Worm (Caenorhabditis elegans) whole organism, L4 larva: Measurements from ENCODE around the gene ard-1.

Source experiments
- F10B5.3 ChIP-seq: sonication (generic microtip); optimal IDR thresholded peaks from 2 replicates; lab custom pipeline; 2016; ENCODE audit warnings: mild to moderate bottlenecking, missing genetic modification characterization, missing compliant biosample characterization
- F26F4.8 ChIP-seq: fragments of 200-800 bp; sonication (Bioruptor generic); conservative IDR thresholded peaks from 2 replicates; pipeline ENCODE4 v1.3.6; 2022; ENCODE audit warnings: missing genetic modification characterization, missing compliant biosample characterization
- F44E2.7 ChIP-seq: fragments of 200-800 bp; sonication (Bioruptor generic); IDR thresholded peaks from 2 replicates; pipeline ENCODE4 v2.1.2; 2022; ENCODE audit warnings: missing genetic modification characterization, missing compliant biosample characterization
- F49E8.2 ChIP-seq: sonication (generic microtip); optimal IDR thresholded peaks from 2 replicates; lab custom pipeline; 2016; ENCODE audit warnings: missing compliant biosample characterization, mild to moderate bottlenecking, missing genetic modification characterization, borderline replicate concordance
- R02D3.7 ChIP-seq: fragments of 150-350 bp; sonication (generic microtip); optimal IDR thresholded peaks from 3 replicates; lab custom pipeline; 2014; ENCODE audit warnings: missing biosample characterization, missing genetic modification characterization
- T20F7.1 ChIP-seq: fragments of 200-800 bp; sonication (Bioruptor generic); optimal IDR thresholded peaks from 2 replicates; lab custom pipeline; 2018; ENCODE audit warnings: mild to moderate bottlenecking, missing genetic modification characterization, missing compliant biosample characterization
- Y105C5A.15 ChIP-seq: fragments of 200-800 bp; sonication (Bioruptor generic); IDR thresholded peaks from 2 replicates; pipeline ENCODE4 v1.3.6; 2022; ENCODE audit warnings: missing genetic modification characterization, missing compliant biosample characterization
- Y48G9A.11 ChIP-seq: fragments of 200-800 bp; sonication (Bioruptor generic); IDR thresholded peaks from 2 replicates; pipeline ENCODE4 v1.3.6; 2022; ENCODE audit warnings: missing genetic modification reagents, missing genetic modification characterization, missing compliant biosample characterization
- Y5F2A.4 ChIP-seq: fragments of 200-800 bp; sonication (Bioruptor generic); optimal IDR thresholded peaks from 2 replicates; lab custom pipeline; 2018; ENCODE audit warnings: mild to moderate bottlenecking, missing genetic modification characterization, missing compliant biosample characterization
- aly-2 ChIP-seq: sonication (generic microtip); optimal IDR thresholded peaks from 2 replicates; lab custom pipeline; 2018; ENCODE audit warnings: missing biosample characterization, missing genetic modification characterization
- arid-1 ChIP-seq: fragments of 200-800 bp; sonication (Bioruptor generic); conservative IDR thresholded peaks from 2 replicates; pipeline ENCODE4 v1.3.6; 2022; ENCODE audit warnings: missing genetic modification reagents, missing genetic modification characterization, missing compliant biosample characterization
- attf-4 ChIP-seq: sonication (generic microtip); optimal IDR thresholded peaks from 3 replicates; lab custom pipeline; 2017; ENCODE audit warnings: missing biosample characterization, missing genetic modification characterization
- ceh-44 ChIP-seq: fragments of 200-800 bp; sonication (Bioruptor generic); IDR thresholded peaks from 2 replicates; pipeline ENCODE4 v1.3.6; 2022; ENCODE audit warnings: missing genetic modification reagents, missing genetic modification characterization, missing compliant biosample characterization
- ceh-82 ChIP-seq: sonication (generic microtip); optimal IDR thresholded peaks from 2 replicates; lab custom pipeline; 2017; ENCODE audit warnings: missing biosample characterization, missing genetic modification characterization
- ces-1 ChIP-seq: fragments of 150-350 bp; sonication (generic microtip); optimal IDR thresholded peaks from 4 replicates; lab custom pipeline; 2014; ENCODE audit warnings: missing biosample characterization, missing genetic modification reagents, missing genetic modification characterization
- cey-2 ChIP-seq: sonication (generic microtip); optimal IDR thresholded peaks from 3 replicates; lab custom pipeline; 2017; ENCODE audit warnings: missing genetic modification characterization, mild to moderate bottlenecking, missing compliant biosample characterization, antibody characterized with exemption, borderline replicate concordance; ENCODE audit not compliant: insufficient read depth
- ctbp-1 ChIP-seq: fragments of 200-800 bp; sonication (Bioruptor generic); IDR thresholded peaks from 2 replicates; pipeline ENCODE4 v1.3.6; 2022; ENCODE audit warnings: missing genetic modification reagents, missing genetic modification characterization, missing compliant biosample characterization
- daf-16 ChIP-seq, 3 experiments: sonication (generic microtip); optimal IDR thresholded peaks; 2 replicates each; lab custom pipeline; 2016 to 2017; ENCODE audit warnings: missing genetic modification characterization in 3 of 3, missing genetic modification reagents in 3 of 3, mild to moderate bottlenecking in 2 of 3, missing compliant biosample characterization in 2 of 3, missing biosample characterization in 1 of 3, moderate library complexity in 1 of 3
- dmd-9 ChIP-seq: fragments of 200-800 bp; sonication (Bioruptor generic); IDR thresholded peaks from 2 replicates; pipeline ENCODE4 v1.3.6; 2022; ENCODE audit warnings: missing genetic modification reagents, missing genetic modification characterization, missing compliant biosample characterization
- duxl-1 ChIP-seq: sonication (generic microtip); optimal IDR thresholded peaks from 2 replicates; lab custom pipeline; 2016; ENCODE audit warnings: mild to moderate bottlenecking, missing genetic modification characterization, moderate library complexity, missing compliant biosample characterization; ENCODE audit not compliant: poor library complexity
- dve-1 ChIP-seq: sonication (generic microtip); optimal IDR thresholded peaks from 2 replicates; lab custom pipeline; 2017; ENCODE audit warnings: antibody characterized with exemption, mild to moderate bottlenecking, missing genetic modification characterization, missing compliant biosample characterization; ENCODE audit not compliant: insufficient read depth
- egl-43 ChIP-seq: fragments of 200-800 bp; sonication (Bioruptor generic); IDR thresholded peaks from 2 replicates; pipeline ENCODE4 v1.3.6; 2022; ENCODE audit warnings: missing genetic modification reagents, missing genetic modification characterization, missing compliant biosample characterization
- fkh-10 ChIP-seq: fragments of 150-350 bp; optimal IDR thresholded peaks from 2 replicates; lab custom pipeline; 2014; ENCODE audit warnings: missing biosample characterization, missing genetic modification reagents, missing genetic modification characterization
- fos-1 ChIP-seq: fragments of 150-350 bp; optimal IDR thresholded peaks from 2 replicates; lab custom pipeline; 2014; ENCODE audit warnings: missing biosample characterization, missing genetic modification characterization
- hif-1 ChIP-seq, 2 experiments: sonication (generic microtip); optimal IDR thresholded peaks; 2 replicates each; lab custom pipeline; 2016 to 2017; ENCODE audit warnings: missing compliant biosample characterization in 2 of 2, missing genetic modification characterization in 2 of 2, missing genetic modification reagents in 2 of 2, missing genotype in 2 of 2, mild to moderate bottlenecking in 1 of 2
- hlh-30 ChIP-seq: sonication (generic microtip); optimal IDR thresholded peaks from 2 replicates; lab custom pipeline; 2017; ENCODE audit warnings: antibody characterized with exemption, mild to moderate bottlenecking, missing genetic modification characterization, missing compliant biosample characterization; ENCODE audit not compliant: insufficient read depth
- hmg-1.1 ChIP-seq: fragments of 200-800 bp; sonication (Bioruptor generic); IDR thresholded peaks from 2 replicates; pipeline ENCODE4 v1.3.6; 2022; ENCODE audit warnings: missing genetic modification reagents, missing genetic modification characterization, missing compliant biosample characterization
- jun-1 ChIP-seq: fragments of 150-350 bp; optimal IDR thresholded peaks from 2 replicates; lab custom pipeline; 2014; ENCODE audit warnings: missing biosample characterization, missing genetic modification reagents, missing genetic modification characterization
- lim-7 ChIP-seq: fragments of 200-800 bp; sonication (Bioruptor generic); IDR thresholded peaks from 2 replicates; pipeline ENCODE4 v1.3.6; 2022; ENCODE audit warnings: missing genetic modification characterization, missing compliant biosample characterization
- lin-29 ChIP-seq: fragments of 200-800 bp; sonication (Bioruptor generic); IDR thresholded peaks from 2 replicates; pipeline ENCODE4 v1.3.6; 2022; ENCODE audit warnings: missing genetic modification reagents, missing genetic modification characterization, missing compliant biosample characterization
- lin-39 ChIP-seq: fragments of 150-350 bp; optimal IDR thresholded peaks from 2 replicates; lab custom pipeline; 2014; ENCODE audit warnings: missing biosample characterization, missing genetic modification reagents, missing genetic modification characterization
- lir-3 ChIP-seq: sonication (generic microtip); optimal IDR thresholded peaks from 2 replicates; lab custom pipeline; 2016; ENCODE audit warnings: mild to moderate bottlenecking, missing genetic modification characterization, missing compliant biosample characterization
- lsy-2 ChIP-seq, 2 experiments: fragments of 150-350 bp in 1 of 2; sonication (generic microtip) in 1 of 2; optimal IDR thresholded peaks; 2 replicates each; lab custom pipeline; 2014 to 2017; ENCODE audit warnings: missing biosample characterization in 2 of 2, missing genetic modification characterization in 2 of 2
- nhr-42 ChIP-seq: fragments of 200-800 bp; sonication (Bioruptor generic); IDR thresholded peaks from 2 replicates; pipeline ENCODE4 v1.3.6; 2022; ENCODE audit warnings: missing genetic modification characterization, missing compliant biosample characterization
- nhr-76 ChIP-seq: fragments of 150-350 bp; optimal IDR thresholded peaks from 2 replicates; lab custom pipeline; 2014; ENCODE audit warnings: missing biosample characterization, missing genetic modification characterization
- nhr-77 ChIP-seq: fragments of 150-350 bp; optimal IDR thresholded peaks from 2 replicates; lab custom pipeline; 2014; ENCODE audit warnings: missing biosample characterization, missing genetic modification characterization
- pha-4 ChIP-seq, 2 experiments: fragments of 150-350 bp in 1 of 2; fragments of 200-800 bp in 1 of 2; sonication (Bioruptor generic) in 1 of 2; IDR thresholded peaks in 1 of 2; optimal IDR thresholded peaks in 1 of 2; 2 replicates each; pipeline versions ENCODE4 v1.3.6 to Lab custom; 2014 to 2022; ENCODE audit warnings: missing genetic modification characterization in 2 of 2, missing genetic modification reagents in 2 of 2, missing biosample characterization in 1 of 2, missing compliant biosample characterization in 1 of 2
- php-3 ChIP-seq: fragments of 200-800 bp; sonication (Bioruptor generic); IDR thresholded peaks from 2 replicates; pipeline ENCODE4 v1.3.6; 2022; ENCODE audit warnings: missing genetic modification reagents, missing genetic modification characterization, missing compliant biosample characterization
- pqm-1 ChIP-seq: sonication (generic microtip); optimal IDR thresholded peaks from 2 replicates; lab custom pipeline; 2017; ENCODE audit warnings: missing biosample characterization, missing genetic modification characterization
- sdz-12 ChIP-seq: fragments of 200-800 bp; sonication (Bioruptor generic); optimal IDR thresholded peaks from 2 replicates; lab custom pipeline; 2018; ENCODE audit warnings: mild to moderate bottlenecking, missing genetic modification characterization, missing compliant biosample characterization
- set-16 ChIP-seq: fragments of 200-800 bp; sonication (Bioruptor generic); IDR thresholded peaks from 2 replicates; pipeline ENCODE4 v1.3.6; 2022; ENCODE audit warnings: missing genetic modification reagents, missing genetic modification characterization, missing compliant biosample characterization
- skn-1 ChIP-seq: fragments of 150-350 bp; optimal IDR thresholded peaks from 2 replicates; lab custom pipeline; 2014; ENCODE audit warnings: missing biosample characterization, missing genetic modification characterization
- snpc-4 ChIP-seq: fragments of 150-350 bp; optimal IDR thresholded peaks from 2 replicates; lab custom pipeline; 2014; ENCODE audit warnings: missing biosample characterization, missing genetic modification characterization
- unc-130 ChIP-seq: sonication (generic microtip); optimal IDR thresholded peaks from 2 replicates; lab custom pipeline; 2016; ENCODE audit warnings: missing genetic modification reagents, missing genetic modification characterization, missing compliant biosample characterization
- zag-1 ChIP-seq: fragments of 150-350 bp; optimal IDR thresholded peaks from 2 replicates; lab custom pipeline; 2014; ENCODE audit warnings: missing biosample characterization, missing genetic modification characterization
- zfp-2 ChIP-seq: sonication (generic microtip); optimal IDR thresholded peaks from 2 replicates; lab custom pipeline; 2016; ENCODE audit warnings: mild to moderate bottlenecking, missing genetic modification characterization, missing compliant biosample characterization
- zfp-3 ChIP-seq: fragments of 200-800 bp; sonication (Bioruptor generic); conservative IDR thresholded peaks from 2 replicates; pipeline ENCODE4 v1.3.6; 2022; ENCODE audit warnings: missing genetic modification reagents, missing genetic modification characterization, missing compliant biosample characterization
- ztf-11 ChIP-seq: fragments of 150-350 bp; optimal IDR thresholded peaks from 2 replicates; lab custom pipeline; 2014; ENCODE audit warnings: missing biosample characterization, missing genetic modification characterization

Gene ard-1

ce11 chrIV:11143228-11143444 is 12.1 kb downstream of the ard-1 start, which contains the start of gene F01G4.4:
Gene F01G4.4 (plus strand): TSS chrIV:11143345.
- TF ChIP-seq nhr-76 (tag; lab: Kevin White, UChicago) = no peak
- TF ChIP-seq attf-4 (tag; lab: Kevin White, UChicago) = no peak
- no peak for TF ChIP-seq hif-1 (tag; optimal IDR thresholded peaks at IDR 0.05; lab: Kevin White, UChicago)
- TF ChIP-seq set-16 (GFP tag; lab: Robert Waterston, UW) = no peak
- no peak for TF ChIP-seq pha-4 (GFP tag; IDR thresholded peaks at IDR 0.05; lab: Robert Waterston, UW)
- TF ChIP-seq pha-4 (tag; optimal IDR thresholded peaks at IDR 0.05; lab: Kevin White, UChicago) = no peak
- no peak for TF ChIP-seq daf-16 (GFP tag; optimal IDR thresholded peaks at IDR 0.05; lab: Kevin White, UChicago)
- TF ChIP-seq daf-16 (tag; optimal IDR thresholded peaks at IDR 0.05; lab: Kevin White, UChicago) = no peak
- no peak for TF ChIP-seq Y105C5A.15 (GFP tag; lab: Robert Waterston, UW)
- TF ChIP-seq fos-1 (tag; lab: Kevin White, UChicago) = no peak
- no peak for TF ChIP-seq T20F7.1 (GFP tag; lab: Kevin White, UChicago)
- no peak for TF ChIP-seq snpc-4 (tag; lab: Kevin White, UChicago)
- no peak for TF ChIP-seq F10B5.3 (tag; lab: Kevin White, UChicago)
- no peak for TF ChIP-seq lin-39 (tag; lab: Kevin White, UChicago)
- no peak for TF ChIP-seq ctbp-1 (GFP tag; lab: Robert Waterston, UW)
- TF ChIP-seq Y5F2A.4 = no peak

ce11 chrIV:11145929-11146339 is 14.9 kb downstream of the ard-1 start:
- TF ChIP-seq nhr-42 (GFP tag; lab: Robert Waterston, UW) (no peak), Y5F2A.4 (no peak), pqm-1 (tag; lab: Kevin White, UChicago) (no peak), F49E8.2 (tag; lab: Kevin White, UChicago) (peak; percentile 89), lin-29 (GFP tag; lab: Robert Waterston, UW) (no peak), Y105C5A.15 (GFP tag; lab: Robert Waterston, UW) (no peak), cey-2 (tag; lab: Kevin White, UChicago) (no peak), arid-1 (GFP tag; lab: Robert Waterston, UW) (peak; percentile 80), lim-7 (GFP tag; lab: Robert Waterston, UW) (no peak), snpc-4 (tag; lab: Kevin White, UChicago) (no peak), R02D3.7 (tag; lab: Kevin White, UChicago) (no peak), dmd-9 (GFP tag; lab: Robert Waterston, UW) (no peak), zfp-3 (0 out of 2 replicates have a peak, but pooled peaks have one; percentile 30), hlh-30 (tag; lab: Kevin White, UChicago) (no peak), sdz-12 (GFP tag; lab: Kevin White, UChicago) (no peak), hif-1 (tag; optimal IDR thresholded peaks at IDR 0.05; lab: Kevin White, UChicago) (no peak), duxl-1 (tag; lab: Kevin White, UChicago) (no peak), nhr-77 (tag; lab: Kevin White, UChicago) (no peak), ces-1 (GFP tag; lab: Kevin White, UChicago) (no peak), fkh-10 (GFP tag; lab: Kevin White, UChicago) (no peak), php-3 (GFP tag; lab: Robert Waterston, UW) (no peak), ceh-44 (GFP tag; lab: Robert Waterston, UW) (no peak), dve-1 (tag; lab: Kevin White, UChicago) (no peak), skn-1 (tag; lab: Kevin White, UChicago) (no peak), lir-3 (no peak), zag-1 (tag; lab: Kevin White, UChicago) (no peak), zfp-2 (tag; lab: Kevin White, UChicago) (no peak), jun-1 (tag; lab: Kevin White, UChicago) (no peak), hmg-1.1 (GFP tag; lab: Robert Waterston, UW) (no peak), ztf-11 (no peak), unc-130 (GFP tag; lab: Kevin White, UChicago) (no peak), ceh-82 (tag; lab: Kevin White, UChicago) (no peak), F10B5.3 (tag; lab: Kevin White, UChicago) (no peak), lsy-2 (tag; optimal IDR thresholded peaks at IDR 0.05; lab: Kevin White, UChicago) (no peak), F44E2.7 (no peak), F26F4.8 (GFP tag; lab: Robert Waterston, UW) (no peak), Y48G9A.11 (GFP tag; lab: Robert Waterston, UW) (0 out of 2 replicates have a peak, but pooled peaks have one; percentile 6), aly-2 (tag; lab: Kevin White, UChicago) (no peak), egl-43 (no peak)
